Worm (Caenorhabditis elegans) whole organism, mixed stage, embryonic: ENCODE data around the gene F11C1.1.

ENCODE experiments used
- hlh-1 ChIP-seq: fragments of 150-350 bp; optimal IDR thresholded peaks from 2 replicates; lab custom pipeline; 2014; ENCODE audit warnings: missing biosample characterization, missing genetic modification reagents, missing genetic modification characterization
- lin-13 ChIP-seq: fragments of 150-350 bp; optimal IDR thresholded peaks from 2 replicates; lab custom pipeline; 2014; ENCODE audit warnings: missing biosample characterization, missing genetic modification characterization
- lsy-2 ChIP-seq: fragments of 150-350 bp; optimal IDR thresholded peaks from 2 replicates; lab custom pipeline; 2014; ENCODE audit warnings: missing biosample characterization, missing genetic modification characterization
- mls-2 ChIP-seq: sonication (generic microtip); optimal IDR thresholded peaks from 2 replicates; lab custom pipeline; 2016; ENCODE audit warnings: mild to moderate bottlenecking, missing genetic modification characterization, moderate library complexity, missing compliant biosample characterization
- nhr-12 ChIP-seq: fragments of 150-350 bp; optimal IDR thresholded peaks from 2 replicates; lab custom pipeline; 2014; ENCODE audit warnings: missing biosample characterization, missing genetic modification characterization
- nhr-28 ChIP-seq: fragments of 150-350 bp; optimal IDR thresholded peaks from 2 replicates; lab custom pipeline; 2014; ENCODE audit warnings: missing biosample characterization, missing genetic modification characterization
- pha-4 ChIP-seq: fragments of 150-350 bp; optimal IDR thresholded peaks from 2 replicates; lab custom pipeline; 2018; ENCODE audit warnings: missing biosample characterization, missing genetic modification reagents, missing genetic modification characterization
- snpc-4 ChIP-seq: fragments of 150-350 bp; optimal IDR thresholded peaks from 2 replicates; lab custom pipeline; 2014; ENCODE audit warnings: missing biosample characterization, missing genetic modification characterization
- unc-39 ChIP-seq: fragments of 150-350 bp; optimal IDR thresholded peaks from 2 replicates; lab custom pipeline; 2014; ENCODE audit warnings: missing biosample characterization, missing genetic modification characterization
- unc-62 ChIP-seq: fragments of 150-350 bp; optimal IDR thresholded peaks from 2 replicates; lab custom pipeline; 2014; ENCODE audit warnings: missing biosample characterization, missing genetic modification reagents, missing genetic modification characterization

ce11 chrX:13006734-13007133, 16.4 kb upstream of the F11C1.1 start:
- TF ChIP-seq mls-2 (tag; lab: Kevin White, UChicago) (no peak), hlh-1 (no peak), pha-4 (tag; lab: Kevin White, UChicago) (no peak), nhr-28 (no peak), snpc-4 (tag; lab: Kevin White, UChicago) (no peak), unc-39 (tag; lab: Kevin White, UChicago) (no peak), nhr-12 (tag; lab: Kevin White, UChicago) (no peak), lin-13 (no peak), lsy-2 (tag; lab: Kevin White, UChicago) (no peak), unc-62 (GFP tag; lab: Kevin White, UChicago) (no peak)
